Worm (Caenorhabditis elegans) whole organism, L4 larva: Measurements from ENCODE around the gene Y43F8C.3.

Experiments used
- dpl-1 ChIP-seq: fragments of 150-350 bp; optimal IDR thresholded peaks from 2 replicates; lab custom pipeline; 2014; ENCODE audit warnings: missing biosample characterization, missing genetic modification reagents, missing genetic modification characterization
- egl-27 ChIP-seq: sonication (generic microtip); optimal IDR thresholded peaks from 3 replicates; lab custom pipeline; 2017; ENCODE audit warnings: missing biosample characterization, missing genetic modification reagents, missing genetic modification characterization
- fkh-10 ChIP-seq: fragments of 150-350 bp; optimal IDR thresholded peaks from 2 replicates; lab custom pipeline; 2014; ENCODE audit warnings: missing biosample characterization, missing genetic modification reagents, missing genetic modification characterization
- hmg-1.1 ChIP-seq: fragments of 200-800 bp; sonication (Bioruptor generic); IDR thresholded peaks from 2 replicates; pipeline ENCODE4 v1.3.6; 2022; ENCODE audit warnings: missing genetic modification reagents, missing genetic modification characterization, missing compliant biosample characterization
- lin-38 ChIP-seq: fragments of 200-800 bp; sonication (Bioruptor generic); IDR thresholded peaks from 2 replicates; pipeline ENCODE4 v1.3.6; 2022; ENCODE audit warnings: missing genetic modification reagents, missing genetic modification characterization, missing compliant biosample characterization
- mdl-1 ChIP-seq, 2 experiments: fragments of 150-350 bp in 1 of 2; sonication (generic microtip) in 1 of 2; optimal IDR thresholded peaks; 2 replicates each; lab custom pipeline; 2014 to 2017; ENCODE audit warnings: missing biosample characterization in 2 of 2, missing genetic modification characterization in 2 of 2
- nhr-76 ChIP-seq: fragments of 150-350 bp; optimal IDR thresholded peaks from 2 replicates; lab custom pipeline; 2014; ENCODE audit warnings: missing biosample characterization, missing genetic modification characterization
- nhr-77 ChIP-seq: fragments of 150-350 bp; optimal IDR thresholded peaks from 2 replicates; lab custom pipeline; 2014; ENCODE audit warnings: missing biosample characterization, missing genetic modification characterization

DNA sequence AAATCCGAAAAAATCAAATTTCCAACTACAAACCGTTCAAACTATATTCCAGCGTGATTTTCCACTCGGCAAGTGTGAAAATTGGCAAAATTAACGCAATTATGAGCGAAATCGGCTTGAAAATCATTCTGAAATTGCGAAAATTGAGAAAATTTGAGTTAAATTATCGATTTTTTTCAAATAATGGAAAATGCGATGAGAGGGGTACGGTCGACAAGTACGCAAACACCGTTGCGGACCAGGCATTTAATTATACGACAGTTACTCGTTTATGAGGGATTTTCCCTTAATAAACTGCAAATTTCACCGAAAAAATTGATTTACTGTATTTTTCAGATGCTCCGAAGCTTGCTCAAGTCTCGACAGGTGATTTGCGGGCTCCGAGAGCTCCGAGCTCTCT is 21.5 kb upstream of the Y43F8C.3 start, which contains the start of the genes Y43F8C.7 and mrps-28:
- TF ChIP-seq hmg-1.1 (0 out of 2 replicates have a peak, but pooled peaks have one; percentile 10), lin-38 (GFP tag; lab: Robert Waterston, UW) (no peak), mdl-1 (tag; optimal IDR thresholded peaks at IDR 0.05; lab: Kevin White, UChicago) (no peak), dpl-1 (GFP tag; lab: Kevin White, UChicago) (peak; percentile 55), fkh-10 (GFP tag; lab: Kevin White, UChicago) (no peak), nhr-77 (tag; lab: Kevin White, UChicago) (no peak), nhr-76 (no peak), egl-27 (tag; lab: Kevin White, UChicago) (no peak)
